Worm (Caenorhabditis elegans): ENCODE results near the gene VF13D12L.3.

Gene VF13D12L.3

DNA sequence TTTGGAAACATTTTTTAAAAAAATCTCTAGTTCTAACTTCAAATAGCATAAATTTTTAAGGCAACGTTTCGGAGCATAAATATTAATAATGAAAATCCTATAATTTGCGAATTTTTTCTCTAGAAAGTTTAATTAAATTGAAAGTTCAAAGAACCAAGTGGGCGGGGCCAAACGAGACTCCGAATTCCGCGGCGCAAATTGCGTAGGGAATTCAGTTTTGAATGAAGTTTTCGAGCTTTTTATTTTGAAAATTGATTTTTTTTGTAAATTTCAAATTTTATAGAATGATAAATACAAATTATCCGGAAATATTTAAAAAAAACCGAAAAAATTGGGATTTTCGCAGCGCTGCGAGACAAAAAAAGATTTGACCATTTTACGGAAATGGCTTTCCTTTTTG is 15.0 kb downstream of the VF13D12L.3 start:
- TF ChIP-seq pha-4 (tag; optimal IDR thresholded peaks at IDR 0.05) (no peak), eor-1 (tag; optimal IDR thresholded peaks at IDR 0.05) (no peak), nhr-28 (tag; optimal IDR thresholded peaks at IDR 0.05) (no peak), lsy-12 (tag; optimal IDR thresholded peaks at IDR 0.05) (no peak), nhr-25 (tag; optimal IDR thresholded peaks at IDR 0.05) (no peak), tbx-2 (tag; optimal IDR thresholded peaks at IDR 0.05) (no peak), fkh-10 (GFP tag; optimal IDR thresholded peaks at IDR 0.05) (no peak), ceh-16 (tag; optimal IDR thresholded peaks at IDR 0.05) (no peak), mml-1 (tag; optimal IDR thresholded peaks at IDR 0.05) (no peak), nfya-1 (tag; optimal IDR thresholded peaks at IDR 0.05; ENCODE audit: insufficient read depth) (no peak), egl-5 (tag; optimal IDR thresholded peaks at IDR 0.05) (no peak), R02D3.7 (tag; optimal IDR thresholded peaks at IDR 0.05) (no peak), hmg-11 (tag; optimal IDR thresholded peaks at IDR 0.05) (no peak), aly-2 (tag; optimal IDR thresholded peaks at IDR 0.05) (no peak), zag-1 (tag; optimal IDR thresholded peaks at IDR 0.05) (no peak), unc-39 (tag; optimal IDR thresholded peaks at IDR 0.05) (no peak), jun-1 (tag; optimal IDR thresholded peaks at IDR 0.05) (no peak)

DNA sequence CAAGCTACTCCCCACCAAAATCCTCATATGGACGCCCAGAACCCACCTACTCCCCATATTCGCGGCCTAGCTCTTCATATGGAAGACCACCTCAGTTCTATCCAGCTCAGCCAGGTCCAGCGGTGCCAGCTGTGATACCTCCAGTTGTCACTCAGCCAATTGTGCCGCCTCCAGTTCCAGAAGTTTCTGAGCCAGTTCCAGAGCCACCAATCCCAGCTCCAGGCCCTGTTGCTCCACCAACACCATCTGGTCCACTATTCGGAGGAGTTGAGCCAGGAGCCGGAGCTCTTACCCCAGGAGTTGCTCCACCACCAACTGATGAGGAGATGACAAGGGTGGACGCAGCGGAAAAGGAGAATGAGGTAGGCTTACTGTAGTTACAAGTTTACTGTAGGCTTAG is 15.8 kb downstream of the VF13D12L.3 start:
- TF ChIP-seq egl-27 (tag; optimal IDR thresholded peaks at IDR 0.05) (no peak), elt-1 (tag; optimal IDR thresholded peaks at IDR 0.05) (no peak), fkh-10 (GFP tag; optimal IDR thresholded peaks at IDR 0.05) (no peak), nfya-1 (tag; optimal IDR thresholded peaks at IDR 0.05; ENCODE audit: insufficient read depth) (no peak), nhr-28 (tag; optimal IDR thresholded peaks at IDR 0.05) (no peak), sea-2 (GFP tag; optimal IDR thresholded peaks at IDR 0.05) (no peak), lin-15B (tag; optimal IDR thresholded peaks at IDR 0.05) (no peak), ztf-11 (tag; optimal IDR thresholded peaks at IDR 0.05) (no peak), tbx-2 (tag; optimal IDR thresholded peaks at IDR 0.05) (no peak), elt-3 (tag; optimal IDR thresholded peaks at IDR 0.05) (no peak), pqm-1 (tag; optimal IDR thresholded peaks at IDR 0.05) (no peak), daf-12 (tag; optimal IDR thresholded peaks at IDR 0.05) (no peak), nhr-12 (tag; optimal IDR thresholded peaks at IDR 0.05) (no peak), egl-5 (tag; optimal IDR thresholded peaks at IDR 0.05) (no peak), nhr-76 (tag; optimal IDR thresholded peaks at IDR 0.05) (no peak), snpc-4 (tag; optimal IDR thresholded peaks at IDR 0.05) (no peak)

DNA sequence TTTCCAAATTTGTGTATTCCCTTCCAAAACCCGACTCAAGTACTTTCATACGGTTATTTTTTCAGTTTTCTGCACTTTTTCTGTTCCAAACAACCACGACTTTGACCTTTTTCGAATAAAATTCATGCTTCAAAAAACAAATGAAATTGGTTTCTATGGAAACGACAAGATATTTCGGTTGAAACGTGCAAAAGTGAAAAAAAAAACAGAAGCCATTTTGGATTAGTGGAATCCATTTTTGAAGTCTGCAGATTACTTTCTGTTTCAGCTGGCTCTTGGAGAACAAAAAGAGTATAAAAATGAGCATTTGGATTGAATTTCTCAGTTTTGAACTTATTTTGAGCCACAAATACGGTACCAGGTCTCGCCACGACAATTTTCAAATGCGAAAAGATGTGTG is 16.4 kb downstream of the VF13D12L.3 start:
- TF ChIP-seq unc-62 (GFP tag; optimal IDR thresholded peaks at IDR 0.05) (no peak), ama-1 (optimal IDR thresholded peaks at IDR 0.05) (no peak), nhr-23 (tag; optimal IDR thresholded peaks at IDR 0.05) (no peak), ceh-9 (tag; optimal IDR thresholded peaks at IDR 0.05) (no peak), mml-1 (tag; optimal IDR thresholded peaks at IDR 0.05) (no peak), nhr-43 (tag; optimal IDR thresholded peaks at IDR 0.05; ENCODE audit: poor library complexity, severe bottlenecking) (no peak), tbx-2 (tag; optimal IDR thresholded peaks at IDR 0.05) (no peak), ceh-16 (tag; optimal IDR thresholded peaks at IDR 0.05) (no peak), nhr-67 (tag; optimal IDR thresholded peaks at IDR 0.05) (no peak), ceh-82 (tag; optimal IDR thresholded peaks at IDR 0.05) (no peak), egl-27 (tag; optimal IDR thresholded peaks at IDR 0.05) (no peak), snpc-4 (tag; optimal IDR thresholded peaks at IDR 0.05) (no peak), daf-12 (tag; optimal IDR thresholded peaks at IDR 0.05) (no peak), mdl-1 (tag; optimal IDR thresholded peaks at IDR 0.05) (no peak), nfya-1 (tag; optimal IDR thresholded peaks at IDR 0.05; ENCODE audit: insufficient read depth) (no peak), zag-1 (tag; optimal IDR thresholded peaks at IDR 0.05) (no peak), eor-1 (tag; optimal IDR thresholded peaks at IDR 0.05) (no peak), lsy-12 (tag; optimal IDR thresholded peaks at IDR 0.05) (no peak)

DNA sequence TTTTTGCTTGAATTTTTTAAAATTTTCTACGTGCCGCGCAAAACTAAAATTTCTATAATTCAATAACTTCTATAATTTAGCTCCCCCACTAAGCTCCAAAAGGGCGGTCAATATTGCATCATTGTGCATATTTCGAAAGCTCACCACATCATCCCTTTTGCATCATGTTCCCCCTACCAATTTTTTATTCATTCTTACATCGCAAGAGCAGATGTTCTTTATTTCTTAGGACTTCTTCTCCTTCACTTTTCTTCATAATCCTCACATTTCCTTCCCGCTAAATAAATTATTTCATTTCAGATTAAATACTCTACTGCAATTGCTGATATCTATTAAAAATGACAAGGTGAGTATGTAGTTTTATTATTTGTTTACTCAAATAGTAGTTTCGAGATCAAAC is 18.1 kb downstream of the VF13D12L.3 start, which contains the start of gene ldh-1:
TSS of gene ldh-1 (plus strand) at position 301 of the 400 bp plus-strand sequence.
- TF ChIP-seq aly-2 (tag; optimal IDR thresholded peaks at IDR 0.05) (no peak), eor-1 (tag; optimal IDR thresholded peaks at IDR 0.05) (no peak), fkh-2 (tag; optimal IDR thresholded peaks at IDR 0.05) (no peak), ceh-9 (tag; optimal IDR thresholded peaks at IDR 0.05) (no peak), mdl-1 (tag; optimal IDR thresholded peaks at IDR 0.05) (no peak), elt-1 (tag; optimal IDR thresholded peaks at IDR 0.05) (no peak), nhr-23 (tag; optimal IDR thresholded peaks at IDR 0.05) (no peak), ceh-16 (tag; optimal IDR thresholded peaks at IDR 0.05) (no peak), elt-3 (tag; optimal IDR thresholded peaks at IDR 0.05) (no peak), lin-39 (tag; optimal IDR thresholded peaks at IDR 0.05) (no peak), pha-4 (tag; optimal IDR thresholded peaks at IDR 0.05) (no peak), ztf-11 (tag; optimal IDR thresholded peaks at IDR 0.05) (no peak), daf-12 (tag; optimal IDR thresholded peaks at IDR 0.05) (no peak), nhr-237 (tag; optimal IDR thresholded peaks at IDR 0.05) (no peak), nfya-1 (tag; optimal IDR thresholded peaks at IDR 0.05; ENCODE audit: insufficient read depth) (no peak), pqm-1 (tag; optimal IDR thresholded peaks at IDR 0.05) (no peak), mml-1 (tag; optimal IDR thresholded peaks at IDR 0.05) (no peak)

Data from whole organism, L3 larva.